Fruit fly (Drosophila melanogaster) whole organism, embryonic: Measurements from ENCODE around the gene Gnf1.

ENCODE experiments used
- Bteb2 ChIP-seq: fragments of 200-800 bp; sonication (Bioruptor generic); optimal IDR thresholded peaks from 2 replicates; lab custom pipeline; 2016; ENCODE audit warnings: missing biosample characterization, missing genetic modification characterization
- CG10366 ChIP-seq: fragments of 200-800 bp; sonication (Bioruptor generic); IDR thresholded peaks from 2 replicates; pipeline ENCODE4 v1.3.6; 2022; ENCODE audit warnings: missing biosample characterization, missing genetic modification characterization
- CG11695 ChIP-seq: fragments of 200-800 bp; sonication (Bioruptor generic); IDR thresholded peaks from 3 replicates; pipeline ENCODE4 v1.3.6; 2022; ENCODE audit warnings: missing biosample characterization, missing genetic modification characterization
- CG13894 ChIP-seq: fragments of 200-800 bp; sonication (Bioruptor generic); optimal IDR thresholded peaks from 3 replicates; lab custom pipeline; 2018; ENCODE audit warnings: missing biosample characterization, mild to moderate bottlenecking, missing genetic modification characterization, moderate library complexity
- CG14667 ChIP-seq: fragments of 200-800 bp; sonication (Bioruptor generic); IDR thresholded peaks from 2 replicates; pipeline ENCODE4 v1.3.6; 2022; ENCODE audit warnings: missing biosample characterization, missing genetic modification characterization
- CG14710 ChIP-seq: fragments of 200-800 bp; sonication (Bioruptor generic); optimal IDR thresholded peaks from 3 replicates; lab custom pipeline; 2019; ENCODE audit warnings: missing biosample characterization, mild to moderate bottlenecking, missing genetic modification characterization, moderate library complexity
- CG15073 ChIP-seq: fragments of 200-800 bp; sonication (Bioruptor generic); optimal IDR thresholded peaks from 2 replicates; lab custom pipeline; 2016; ENCODE audit warnings: missing biosample characterization, missing genetic modification characterization
- CG1529 ChIP-seq: fragments of 200-800 bp; sonication (Bioruptor generic); optimal IDR thresholded peaks from 3 replicates; lab custom pipeline; 2018; ENCODE audit warnings: missing biosample characterization, missing genetic modification characterization
- CG1647 ChIP-seq: fragments of 200-800 bp; sonication (Bioruptor generic); optimal IDR thresholded peaks from 3 replicates; lab custom pipeline; 2016; ENCODE audit warnings: missing biosample characterization, missing genetic modification characterization
- CG17385 ChIP-seq: fragments of 200-800 bp; sonication (Bioruptor generic); optimal IDR thresholded peaks from 3 replicates; lab custom pipeline; 2018; ENCODE audit warnings: missing biosample characterization, mild to moderate bottlenecking, missing genetic modification characterization
- CG1832 ChIP-seq: fragments of 200-800 bp; sonication (Bioruptor generic); optimal IDR thresholded peaks from 2 replicates; lab custom pipeline; 2017; ENCODE audit warnings: missing biosample characterization, mild to moderate bottlenecking, missing genetic modification characterization, inconsistent platforms
- CG30431 ChIP-seq: fragments of 200-800 bp; sonication (Bioruptor generic); optimal IDR thresholded peaks from 2 replicates; lab custom pipeline; 2017; ENCODE audit warnings: missing biosample characterization, missing genetic modification characterization
- CG3065 ChIP-seq: fragments of 200-800 bp; sonication (Bioruptor generic); optimal IDR thresholded peaks from 2 replicates; lab custom pipeline; 2016; ENCODE audit warnings: missing biosample characterization, missing genetic modification characterization
- CG3407 ChIP-seq: fragments of 200-800 bp; sonication (Bioruptor generic); optimal IDR thresholded peaks from 2 replicates; lab custom pipeline; 2018; ENCODE audit warnings: missing biosample characterization, mild to moderate bottlenecking, missing genetic modification characterization
- CG4328 ChIP-seq: fragments of 200-800 bp; sonication (Bioruptor generic); optimal IDR thresholded peaks from 3 replicates; lab custom pipeline; 2017; ENCODE audit warnings: missing biosample characterization, missing genetic modification reagents, missing genetic modification characterization
- CG43689 ChIP-seq: fragments of 200-800 bp; sonication (Bioruptor generic); IDR thresholded peaks from 2 replicates; pipeline ENCODE4 v1.3.6; 2022; ENCODE audit warnings: missing biosample characterization, missing genetic modification characterization
- CG4404 ChIP-seq: fragments of 200-800 bp; sonication (Bioruptor generic); IDR thresholded peaks from 2 replicates; pipeline ENCODE4 v1.3.6; 2022; ENCODE audit warnings: missing biosample characterization, missing genetic modification characterization
- CG4707 ChIP-seq: fragments of 200-800 bp; sonication (Bioruptor generic); optimal IDR thresholded peaks from 2 replicates; lab custom pipeline; 2018; ENCODE audit warnings: missing biosample characterization, mild to moderate bottlenecking, missing genetic modification characterization, moderate library complexity
- CG5953 ChIP-seq: fragments of 200-800 bp; sonication (Bioruptor generic); IDR thresholded peaks from 2 replicates; pipeline ENCODE4 v1.3.6; 2022; ENCODE audit warnings: missing biosample characterization, missing genetic modification characterization
- CG7372 ChIP-seq: fragments of 200-800 bp; sonication (Bioruptor generic); IDR thresholded peaks from 2 replicates; pipeline ENCODE4 v1.3.6; 2022; ENCODE audit warnings: missing biosample characterization, missing genetic modification characterization
- CG7963 ChIP-seq: fragments of 200-800 bp; sonication (Bioruptor generic); IDR thresholded peaks from 3 replicates; pipeline ENCODE4 v1.3.6; 2022; ENCODE audit warnings: missing biosample characterization, missing genetic modification characterization; ENCODE audit not compliant: partially characterized antibody
- CG8089 ChIP-seq: fragments of 200-800 bp; sonication (Bioruptor generic); optimal IDR thresholded peaks from 3 replicates; lab custom pipeline; 2016; ENCODE audit warnings: missing biosample characterization, missing genetic modification characterization
- CG8359 ChIP-seq: fragments of 200-800 bp; sonication (Bioruptor generic); optimal IDR thresholded peaks from 2 replicates; lab custom pipeline; 2017; ENCODE audit warnings: missing biosample characterization, mild to moderate bottlenecking, missing genetic modification characterization, borderline replicate concordance
- CG9876 ChIP-seq: fragments of 200-800 bp; sonication (Bioruptor generic); optimal IDR thresholded peaks from 2 replicates; lab custom pipeline; 2016; ENCODE audit warnings: missing biosample characterization, missing genetic modification characterization
- Dad ChIP-seq: fragments of 200-800 bp; sonication (Bioruptor generic); optimal IDR thresholded peaks from 3 replicates; lab custom pipeline; 2016; ENCODE audit warnings: missing biosample characterization, missing genetic modification characterization
- ERR ChIP-seq: fragments of 200-800 bp; sonication (Bioruptor generic); optimal IDR thresholded peaks from 2 replicates; lab custom pipeline; 2016; ENCODE audit warnings: missing biosample characterization, missing genetic modification characterization
- Ets97D ChIP-seq: fragments of 200-800 bp; sonication (Bioruptor generic); optimal IDR thresholded peaks from 3 replicates; lab custom pipeline; 2016; ENCODE audit warnings: missing biosample characterization, missing genetic modification characterization
- HmgZ ChIP-seq: fragments of 200-800 bp; sonication (Bioruptor generic); optimal IDR thresholded peaks from 2 replicates; lab custom pipeline; 2018; ENCODE audit warnings: missing biosample characterization, mild to moderate bottlenecking, missing genetic modification characterization
- Jarid2 ChIP-seq: fragments of 200-800 bp; sonication (Bioruptor generic); optimal IDR thresholded peaks from 3 replicates; lab custom pipeline; 2017; ENCODE audit warnings: mild to moderate bottlenecking, missing biosample characterization, missing genetic modification reagents, missing genetic modification characterization
- MBD-R2 ChIP-seq: fragments of 200-800 bp; sonication (Bioruptor generic); IDR thresholded peaks from 2 replicates; pipeline ENCODE4 v1.3.6; 2022; ENCODE audit warnings: missing biosample characterization, missing genetic modification characterization
- NC2β ChIP-seq: fragments of 200-800 bp; sonication (Bioruptor generic); optimal IDR thresholded peaks from 2 replicates; lab custom pipeline; 2016; ENCODE audit warnings: missing biosample characterization, missing genetic modification characterization
- Nf-YA ChIP-seq: fragments of 200-800 bp; sonication (Bioruptor generic); IDR thresholded peaks from 2 replicates; pipeline ENCODE4 v1.3.6; 2022; ENCODE audit warnings: missing biosample characterization, missing genetic modification characterization
- Scr ChIP-seq: fragments of 200-800 bp; sonication (Bioruptor generic); IDR thresholded peaks from 2 replicates; pipeline ENCODE4 v1.3.6; 2022; ENCODE audit warnings: missing biosample characterization, missing genetic modification characterization; ENCODE audit not compliant: partially characterized antibody
- Sox100B ChIP-seq: fragments of 200-800 bp; sonication (Bioruptor generic); optimal IDR thresholded peaks from 3 replicates; lab custom pipeline; 2018; ENCODE audit warnings: missing biosample characterization, mild to moderate bottlenecking, missing genetic modification characterization
- Spps ChIP-seq: fragments of 200-800 bp; sonication (Bioruptor generic); optimal IDR thresholded peaks from 2 replicates; lab custom pipeline; 2018; ENCODE audit warnings: missing biosample characterization, mild to moderate bottlenecking, missing genetic modification characterization
- Usf ChIP-seq: fragments of 200-800 bp; sonication (Bioruptor generic); optimal IDR thresholded peaks from 2 replicates; lab custom pipeline; 2017; ENCODE audit warnings: missing genotype, missing biosample characterization, missing genetic modification characterization
- ara ChIP-seq: fragments of 200-800 bp; sonication (Bioruptor generic); IDR thresholded peaks from 2 replicates; pipeline ENCODE4 v1.3.6; 2022; ENCODE audit warnings: missing biosample characterization, missing genetic modification characterization
- az2 ChIP-seq: fragments of 200-800 bp; sonication (Bioruptor generic); optimal IDR thresholded peaks from 3 replicates; lab custom pipeline; 2016; ENCODE audit warnings: missing biosample characterization, missing genetic modification characterization
- bab2 ChIP-seq: fragments of 200-800 bp; sonication (Bioruptor generic); optimal IDR thresholded peaks from 2 replicates; lab custom pipeline; 2016; ENCODE audit warnings: missing biosample characterization, missing genetic modification characterization
- disco-r ChIP-seq: fragments of 200-800 bp; sonication (Bioruptor generic); optimal IDR thresholded peaks from 2 replicates; lab custom pipeline; 2016; ENCODE audit warnings: missing biosample characterization, missing genetic modification characterization
- dm ChIP-seq: fragments of 200-800 bp; sonication (Bioruptor generic); optimal IDR thresholded peaks from 3 replicates; lab custom pipeline; 2016; ENCODE audit warnings: missing biosample characterization, missing genetic modification characterization
- gce ChIP-seq: fragments of 200-800 bp; sonication (Bioruptor generic); IDR thresholded peaks from 3 replicates; pipeline ENCODE4 v1.3.6; 2022; ENCODE audit warnings: missing biosample characterization, missing genetic modification characterization
- gfzf ChIP-seq: fragments of 200-800 bp; sonication (Bioruptor generic); optimal IDR thresholded peaks from 2 replicates; lab custom pipeline; 2016; ENCODE audit warnings: missing biosample characterization, mild to moderate bottlenecking, missing genetic modification characterization, moderate library complexity
- maf-S ChIP-seq: fragments of 200-800 bp; sonication (Bioruptor generic); optimal IDR thresholded peaks from 2 replicates; lab custom pipeline; 2016; ENCODE audit warnings: missing biosample characterization, missing genetic modification characterization
- pum ChIP-seq: fragments of 200-800 bp; sonication (Bioruptor generic); optimal IDR thresholded peaks from 2 replicates; lab custom pipeline; 2016; ENCODE audit warnings: missing biosample characterization, missing genetic modification characterization
- salm ChIP-seq: fragments of 200-800 bp; sonication (Bioruptor generic); optimal IDR thresholded peaks from 2 replicates; lab custom pipeline; 2018; ENCODE audit warnings: missing biosample characterization, mild to moderate bottlenecking, missing genetic modification characterization
- sens ChIP-seq: fragments of 200-800 bp; sonication (Bioruptor generic); peaks from one replicate; lab custom pipeline; 2016; ENCODE audit warnings: missing biosample characterization, missing genetic modification characterization
- ttk ChIP-seq: fragments of 200-800 bp; sonication (Bioruptor generic); IDR thresholded peaks from 2 replicates; pipeline ENCODE4 v2.1.2; 2022; ENCODE audit warnings: missing biosample characterization, missing genetic modification characterization
- tx ChIP-seq: fragments of 200-800 bp; sonication (Bioruptor generic); optimal IDR thresholded peaks from 2 replicates; lab custom pipeline; 2016; ENCODE audit warnings: missing biosample characterization, missing genetic modification characterization
- wdn ChIP-seq: fragments of 200-800 bp; sonication (Bioruptor generic); IDR thresholded peaks from 2 replicates; pipeline ENCODE4 v1.3.6; 2022; ENCODE audit warnings: missing biosample characterization, missing genetic modification characterization
- z ChIP-seq: fragments of 200-800 bp; sonication (Bioruptor generic); IDR thresholded peaks from 3 replicates; pipeline ENCODE4 v1.3.6; 2022; ENCODE audit warnings: missing biosample characterization, missing genetic modification characterization

The Gnf1 gene

DNA sequence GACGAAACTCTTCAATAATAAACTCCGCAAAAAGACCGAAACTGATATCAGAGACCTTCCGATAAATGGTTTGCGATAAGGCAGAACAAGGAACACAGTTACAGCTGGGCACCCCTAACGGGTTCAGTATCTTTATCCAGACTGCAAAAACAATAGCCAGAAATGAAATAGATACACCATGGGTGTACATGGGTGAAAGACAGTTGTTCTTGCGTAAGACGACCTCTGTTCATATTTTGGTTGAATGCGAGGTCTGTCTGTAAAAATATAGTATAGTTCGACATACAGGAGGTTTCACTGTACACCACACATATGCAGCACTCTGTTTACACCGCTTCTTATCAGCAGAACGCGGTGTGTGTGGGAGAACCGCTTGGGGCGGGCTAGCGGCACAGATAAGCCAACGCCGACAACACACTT, 5.7 kb downstream of the Gnf1 start (continued):
- TF ChIP-seq CG43689 (no peak), CG14667 (peak; percentile 48), tx (peak; percentile 47), gfzf (no peak), disco-r (GFP tag; lab: Kevin White, UChicago) (peak; percentile 5), CG9876 (GFP tag; lab: Kevin White, UChicago) (no peak), ara (GFP tag; lab: Robert Waterston, UW) (peak; percentile 50; the same call in 1 of the 2 replicates), CG15073 (GFP tag; lab: Kevin White, UChicago) (no peak), Nf-YA (peak; percentile 51; the same call in 1 of the 2 replicates), Jarid2 (GFP tag; lab: Kevin White, UChicago) (peak; percentile 16), CG8359 (no peak), sens (GFP tag; lab: Kevin White, UChicago) (peak; percentile 91), CG3065 (GFP tag; lab: Kevin White, UChicago) (peak; percentile 32), maf-S (GFP tag; lab: Kevin White, UChicago) (peak; percentile 39), CG10366 (GFP tag; lab: Robert Waterston, UW) (peak; percentile 68; the same call in 1 of the 2 replicates), Scr (no peak), CG4707 (GFP tag; lab: Kevin White, UChicago) (no peak), NC2β (no peak), CG14710 (tag; lab: Kevin White, UChicago) (peak; percentile 12), CG8089 (peak; percentile 34), CG13894 (tag; lab: Kevin White, UChicago) (peak; percentile 66), pum (peak; percentile 58), bab2 (GFP tag; lab: Kevin White, UChicago) (peak; percentile 71), salm (no peak), Bteb2 (GFP tag; lab: Kevin White, UChicago) (peak; percentile 66), CG4328 (GFP tag; lab: Kevin White, UChicago) (peak; percentile 38), CG5953 (peak; percentile 46; the same call in 1 of the 2 replicates), CG7372 (GFP tag; lab: Robert Waterston, UW) (peak; percentile 50; the same call in 1 of the 2 replicates), Sox100B (GFP tag; lab: Kevin White, UChicago) (peak; percentile 3), az2 (peak; percentile 44), z (GFP tag; lab: Robert Waterston, UW) (no peak), CG17385 (GFP tag; lab: Kevin White, UChicago) (peak; percentile 68), ERR (peak; percentile 79), dm (GFP tag; lab: Kevin White, UChicago) (peak; percentile 14), CG3407 (no peak), HmgZ (tag; lab: Kevin White, UChicago) (peak; percentile 89), MBD-R2 (GFP tag; lab: Robert Waterston, UW) (peak; percentile 53; the same call in 1 of the 2 replicates), CG7963 (GFP tag; lab: Robert Waterston, UW) (no peak), ttk (GFP tag; lab: Robert Waterston, UW) (0 out of 2 replicates have a peak, but pooled peaks have one; percentile 44), CG11695 (peak; percentile 60; the same call in 1 of the 3 replicates), Usf (GFP tag; lab: Kevin White, UChicago) (peak; percentile 39), gce (0 out of 3 replicates have a peak, but pooled peaks have one; percentile 25), Dad (GFP tag; lab: Kevin White, UChicago) (peak; percentile 42), CG4404 (GFP tag; lab: Robert Waterston, UW) (peak; percentile 52), Spps (tag; lab: Kevin White, UChicago) (peak; percentile 11), Ets97D (GFP tag; lab: Kevin White, UChicago) (no peak), CG1529 (GFP tag; lab: Kevin White, UChicago) (peak; percentile 21), CG1832 (GFP tag; lab: Kevin White, UChicago) (no peak), wdn (GFP tag; lab: Robert Waterston, UW) (peak; percentile 50), CG1647 (GFP tag; lab: Kevin White, UChicago) (peak; percentile 11), CG30431 (GFP tag; lab: Kevin White, UChicago) (peak; percentile 9)
